Worm (Caenorhabditis elegans) whole organism, midembryonic: ENCODE data around the gene R07E5.15.

Source experiments
- cog-1 ChIP-seq: sonication (generic microtip); optimal IDR thresholded peaks from 2 replicates; lab custom pipeline; 2016; ENCODE audit warnings: missing genetic modification characterization, missing compliant biosample characterization
- flt-1 ChIP-seq: fragments of 200-800 bp; sonication (Bioruptor generic); IDR thresholded peaks from 2 replicates; pipeline ENCODE4 v1.3.6; 2022; ENCODE audit warnings: missing genetic modification characterization, missing compliant biosample characterization
- klf-2 ChIP-seq: fragments of 200-800 bp; sonication (Bioruptor generic); conservative IDR thresholded peaks from 2 replicates; pipeline ENCODE4 v1.3.6; 2022; ENCODE audit warnings: missing genetic modification reagents, missing genetic modification characterization, missing compliant biosample characterization
- med-1 ChIP-seq: sonication (generic microtip); optimal IDR thresholded peaks from 2 replicates; lab custom pipeline; 2017; ENCODE audit warnings: missing genetic modification characterization, mild to moderate bottlenecking, missing compliant biosample characterization, antibody characterized with exemption, missing genetic modification reagents; ENCODE audit not compliant: insufficient read depth
- tab-1 ChIP-seq: fragments of 200-800 bp; sonication (Bioruptor generic); IDR thresholded peaks from 2 replicates; pipeline ENCODE4 v1.3.6; 2022; ENCODE audit warnings: missing genetic modification characterization, missing compliant biosample characterization

DNA sequence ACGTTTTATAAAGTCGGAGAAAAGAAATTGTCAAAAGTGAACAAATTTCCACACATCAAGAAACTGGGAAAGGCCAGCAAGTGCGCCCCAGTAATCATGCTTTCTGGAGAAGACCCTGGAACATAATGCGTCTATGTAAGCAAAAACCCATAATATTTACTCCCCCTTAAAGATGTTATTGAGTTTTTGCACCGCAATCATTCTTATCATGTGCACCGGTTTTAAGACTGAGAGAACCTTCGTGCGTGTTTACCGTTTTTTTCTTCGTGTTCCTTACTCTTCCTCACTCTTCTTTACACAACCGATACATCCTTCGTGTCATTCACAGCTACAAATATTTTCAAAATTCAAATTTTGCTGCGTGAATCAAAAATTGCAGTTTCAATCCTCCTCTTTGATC lies 28.3 kb upstream of the R07E5.15 start:
- TF ChIP-seq med-1, result no peak
- TF ChIP-seq flt-1 (GFP tag; lab: Robert Waterston, UW), result no peak
- no peak for TF ChIP-seq tab-1 (GFP tag; lab: Robert Waterston, UW)
- TF ChIP-seq klf-2, result no peak
- no peak for TF ChIP-seq cog-1
